Fruit fly (Drosophila melanogaster) whole organism, embryonic: ENCODE results near the gene nonA.

Source experiments
- Ada2b ChIP-seq: fragments of 200-800 bp; sonication (Bioruptor generic); IDR thresholded peaks from 2 replicates; pipeline ENCODE4 v1.3.6; 2022; ENCODE audit warnings: missing biosample characterization, missing genetic modification characterization
- B-H2 ChIP-seq: fragments of 200-800 bp; sonication (Bioruptor generic); optimal IDR thresholded peaks from 2 replicates; lab custom pipeline; 2018; ENCODE audit warnings: missing biosample characterization, mild to moderate bottlenecking, missing genetic modification characterization
- BEAF-32 ChIP-seq: fragments of 200-800 bp; sonication (Bioruptor generic); optimal IDR thresholded peaks from 3 replicates; lab custom pipeline; 2017; ENCODE audit warnings: missing biosample characterization, missing genetic modification characterization, mild to moderate bottlenecking, moderate library complexity, missing genetic modification reagents
- CG11504 ChIP-seq: fragments of 200-800 bp; sonication (Bioruptor generic); optimal IDR thresholded peaks from 3 replicates; lab custom pipeline; 2019; ENCODE audit warnings: missing biosample characterization, mild to moderate bottlenecking, missing genetic modification characterization, moderate library complexity
- CG12299 ChIP-seq: fragments of 200-800 bp; sonication (Bioruptor generic); optimal IDR thresholded peaks from 2 replicates; lab custom pipeline; 2018; ENCODE audit warnings: missing biosample characterization, mild to moderate bottlenecking, missing genetic modification characterization
- CG12659 ChIP-seq: fragments of 200-800 bp; sonication (Bioruptor generic); optimal IDR thresholded peaks from 3 replicates; lab custom pipeline; 2017; ENCODE audit warnings: mild to moderate bottlenecking, missing biosample characterization, missing genetic modification reagents, missing genetic modification characterization
- CG12744 ChIP-seq: fragments of 200-800 bp; sonication (Bioruptor generic); optimal IDR thresholded peaks from 2 replicates; lab custom pipeline; 2016; ENCODE audit warnings: missing biosample characterization, missing genetic modification characterization
- CG13287 ChIP-seq: fragments of 200-800 bp; sonication (Bioruptor generic); IDR thresholded peaks from 2 replicates; pipeline ENCODE4 v1.3.6; 2022; ENCODE audit warnings: missing biosample characterization, missing genetic modification characterization; ENCODE audit not compliant: partially characterized antibody
- CG15269 ChIP-seq: fragments of 200-800 bp; sonication (Bioruptor generic); optimal IDR thresholded peaks from 2 replicates; lab custom pipeline; 2018; ENCODE audit warnings: missing biosample characterization, mild to moderate bottlenecking, missing genetic modification characterization, moderate library complexity
- CG15601 ChIP-seq: fragments of 200-800 bp; sonication (Bioruptor generic); optimal IDR thresholded peaks from 3 replicates; lab custom pipeline; 2019; ENCODE audit warnings: missing biosample characterization, mild to moderate bottlenecking, missing genetic modification characterization, moderate library complexity
- CG1603 ChIP-seq: fragments of 200-800 bp; sonication (Bioruptor generic); optimal IDR thresholded peaks from 2 replicates; lab custom pipeline; 2019; ENCODE audit warnings: missing biosample characterization, mild to moderate bottlenecking, missing genetic modification characterization, moderate library complexity
- CG17361 ChIP-seq: fragments of 200-800 bp; sonication (Bioruptor generic); IDR thresholded peaks from 3 replicates; pipeline ENCODE4 v1.3.6; 2022; ENCODE audit warnings: missing biosample characterization, missing genetic modification characterization
- CG18011 ChIP-seq: fragments of 200-800 bp; sonication (Bioruptor generic); optimal IDR thresholded peaks from 2 replicates; lab custom pipeline; 2017; ENCODE audit warnings: missing biosample characterization, missing genetic modification characterization, mild to moderate bottlenecking, moderate library complexity, missing genotype
- CG2116 ChIP-seq: fragments of 200-800 bp; sonication (Bioruptor generic); optimal IDR thresholded peaks from 3 replicates; lab custom pipeline; 2018; ENCODE audit warnings: missing biosample characterization, mild to moderate bottlenecking, missing genetic modification characterization
- CG2889 ChIP-seq: fragments of 200-800 bp; sonication (Bioruptor generic); IDR thresholded peaks from 3 replicates; pipeline ENCODE4 v1.3.6; 2022; ENCODE audit warnings: missing biosample characterization, missing genetic modification characterization
- CG30020 ChIP-seq: fragments of 200-800 bp; optimal IDR thresholded peaks from 2 replicates; lab custom pipeline; 2019; ENCODE audit warnings: missing biosample characterization, mild to moderate bottlenecking, missing genetic modification characterization, moderate library complexity
- CG34224 ChIP-seq: fragments of 200-800 bp; sonication (Bioruptor generic); IDR thresholded peaks from 3 replicates; pipeline ENCODE4 v1.3.6; 2022; ENCODE audit warnings: missing biosample characterization, missing genetic modification characterization; ENCODE audit not compliant: partially characterized antibody
- CG4404 ChIP-seq: fragments of 200-800 bp; sonication (Bioruptor generic); IDR thresholded peaks from 2 replicates; pipeline ENCODE4 v1.3.6; 2022; ENCODE audit warnings: missing biosample characterization, missing genetic modification characterization
- CG7987 ChIP-seq: fragments of 200-800 bp; sonication (Bioruptor generic); optimal IDR thresholded peaks from 2 replicates; lab custom pipeline; 2018; ENCODE audit warnings: missing biosample characterization, mild to moderate bottlenecking, missing genetic modification characterization, moderate library complexity
- CG8089 ChIP-seq: fragments of 200-800 bp; sonication (Bioruptor generic); optimal IDR thresholded peaks from 3 replicates; lab custom pipeline; 2016; ENCODE audit warnings: missing biosample characterization, missing genetic modification characterization
- CG8765 ChIP-seq: fragments of 200-800 bp; sonication (Bioruptor generic); IDR thresholded peaks from 2 replicates; pipeline ENCODE4 v1.3.6; 2022; ENCODE audit warnings: missing biosample characterization, missing genetic modification characterization
- CG9797 ChIP-seq: fragments of 200-800 bp; sonication (Bioruptor generic); optimal IDR thresholded peaks from 3 replicates; lab custom pipeline; 2018; ENCODE audit warnings: missing biosample characterization, mild to moderate bottlenecking, missing genetic modification characterization
- CG9932 ChIP-seq: fragments of 200-800 bp; sonication (Bioruptor generic); IDR thresholded peaks from 2 replicates; pipeline ENCODE4 v1.3.6; 2022; ENCODE audit warnings: missing biosample characterization, missing genetic modification characterization
- Dip2 ChIP-seq: fragments of 200-800 bp; sonication (Bioruptor generic); IDR thresholded peaks from 2 replicates; pipeline ENCODE4 v1.3.6; 2022; ENCODE audit warnings: missing biosample characterization, missing genetic modification characterization
- Dp ChIP-seq: fragments of 200-800 bp; sonication (Bioruptor generic); optimal IDR thresholded peaks from 2 replicates; lab custom pipeline; 2018; ENCODE audit warnings: missing biosample characterization, mild to moderate bottlenecking, missing genetic modification characterization, moderate library complexity
- HLH4C ChIP-seq: fragments of 200-800 bp; sonication (Bioruptor generic); IDR thresholded peaks from 3 replicates; pipeline ENCODE4 v1.3.6; 2022; ENCODE audit warnings: missing biosample characterization, missing genetic modification characterization; ENCODE audit not compliant: partially characterized antibody
- MESR4 ChIP-seq: fragments of 200-800 bp; sonication (Bioruptor generic); optimal IDR thresholded peaks from 2 replicates; lab custom pipeline; 2018; ENCODE audit warnings: missing biosample characterization, mild to moderate bottlenecking, missing genetic modification characterization, moderate library complexity
- Med ChIP-seq: fragments of 200-800 bp; sonication (Bioruptor generic); peaks from one replicate; lab custom pipeline; 2016; ENCODE audit warnings: missing biosample characterization, missing genetic modification characterization, mild to moderate bottlenecking, inconsistent platforms, moderate library complexity
- Optix ChIP-seq: fragments of 200-800 bp; sonication (Bioruptor generic); IDR thresholded peaks from 3 replicates; pipeline ENCODE4 v1.3.6; 2022; ENCODE audit warnings: missing biosample characterization, missing genetic modification characterization
- Scr ChIP-seq: fragments of 200-800 bp; sonication (Bioruptor generic); IDR thresholded peaks from 2 replicates; pipeline ENCODE4 v1.3.6; 2022; ENCODE audit warnings: missing biosample characterization, missing genetic modification characterization; ENCODE audit not compliant: partially characterized antibody
- Sin3A ChIP-seq: fragments of >200 bp; optimal IDR thresholded peaks from 2 replicates; lab custom pipeline; 2018
- Spps ChIP-seq: fragments of 200-800 bp; sonication (Bioruptor generic); optimal IDR thresholded peaks from 2 replicates; lab custom pipeline; 2018; ENCODE audit warnings: missing biosample characterization, mild to moderate bottlenecking, missing genetic modification characterization
- bbx ChIP-seq: fragments of 200-800 bp; sonication (Bioruptor generic); IDR thresholded peaks from 2 replicates; pipeline ENCODE4 v1.3.6; 2022; ENCODE audit warnings: missing biosample characterization, missing genetic modification characterization; ENCODE audit not compliant: partially characterized antibody
- bigmax ChIP-seq: fragments of 200-800 bp; sonication (Bioruptor generic); optimal IDR thresholded peaks from 2 replicates; lab custom pipeline; 2018; ENCODE audit warnings: missing biosample characterization, mild to moderate bottlenecking, missing genetic modification characterization
- fd102C ChIP-seq: fragments of 200-800 bp; sonication (Bioruptor generic); optimal IDR thresholded peaks from 2 replicates; lab custom pipeline; 2018; ENCODE audit warnings: missing biosample characterization, mild to moderate bottlenecking, missing genetic modification characterization, moderate library complexity
- gcm2 ChIP-seq: fragments of 200-800 bp; sonication (Bioruptor generic); optimal IDR thresholded peaks from 2 replicates; lab custom pipeline; 2016; ENCODE audit warnings: missing biosample characterization, missing genetic modification characterization
- gfzf ChIP-seq: fragments of 200-800 bp; sonication (Bioruptor generic); optimal IDR thresholded peaks from 2 replicates; lab custom pipeline; 2016; ENCODE audit warnings: missing biosample characterization, mild to moderate bottlenecking, missing genetic modification characterization, moderate library complexity
- h ChIP-seq: fragments of >200 bp; optimal IDR thresholded peaks from 2 replicates; lab custom pipeline; 2017
- hkb ChIP-seq, 2 experiments: fragments of 200-800 bp in 1 of 2; fragments of >200 bp in 1 of 2; sonication (Bioruptor generic) in 1 of 2; IDR thresholded peaks in 1 of 2; optimal IDR thresholded peaks in 1 of 2; 2 replicates each; pipeline versions ENCODE4 v1.3.6 to Lab custom; 2017 to 2022; ENCODE audit warnings: missing biosample characterization in 1 of 2, missing genetic modification characterization in 1 of 2
- hth ChIP-seq: fragments of >200 bp; optimal IDR thresholded peaks from 2 replicates; lab custom pipeline; 2017; ENCODE audit warnings: inconsistent platforms
- kni ChIP-seq: fragments of 200-800 bp; sonication (Bioruptor generic); optimal IDR thresholded peaks from 3 replicates; lab custom pipeline; 2017; ENCODE audit warnings: mild to moderate bottlenecking, missing biosample characterization, missing genetic modification reagents, missing genetic modification characterization
- mld ChIP-seq: fragments of 200-800 bp; sonication (Bioruptor generic); IDR thresholded peaks from 3 replicates; pipeline ENCODE4 v1.3.6; 2022; ENCODE audit warnings: missing biosample characterization, missing genetic modification characterization; ENCODE audit not compliant: partially characterized antibody
- pfk ChIP-seq: fragments of 200-800 bp; sonication (Bioruptor generic); optimal IDR thresholded peaks from 2 replicates; lab custom pipeline; 2018; ENCODE audit warnings: missing biosample characterization, mild to moderate bottlenecking, missing genetic modification characterization, moderate library complexity
- sens-2 ChIP-seq: fragments of 200-800 bp; sonication (Bioruptor generic); IDR thresholded peaks from 2 replicates; pipeline ENCODE4 v1.3.6; 2022; ENCODE audit warnings: missing biosample characterization, missing genetic modification characterization
- sima ChIP-seq: fragments of 200-800 bp; sonication (Bioruptor generic); optimal IDR thresholded peaks from 2 replicates; lab custom pipeline; 2016; ENCODE audit warnings: missing biosample characterization, missing genetic modification characterization
- slbo ChIP-seq: fragments of 200-800 bp; sonication (Bioruptor generic); IDR thresholded peaks from 2 replicates; pipeline ENCODE4 v1.3.6; 2022; ENCODE audit warnings: missing biosample characterization, missing genetic modification characterization
- twi ChIP-seq: fragments of 200-800 bp; optimal IDR thresholded peaks from 2 replicates; lab custom pipeline; 2019; ENCODE audit warnings: missing biosample characterization, mild to moderate bottlenecking, missing genetic modification characterization, moderate library complexity
- vfl ChIP-seq: fragments of 200-800 bp; sonication (Bioruptor generic); optimal IDR thresholded peaks from 2 replicates; lab custom pipeline; 2016; ENCODE audit warnings: missing biosample characterization, missing genetic modification characterization

nonA gene

dm6 chrX:16331562-16332233 lies 29.7 kb upstream of the nonA start (continued):
- peak; percentile 24 for TF ChIP-seq Dp (GFP tag; lab: Kevin White, UChicago)
- TF ChIP-seq Med, result peak; percentile 60
- TF ChIP-seq pfk (GFP tag; lab: Kevin White, UChicago), result peak; percentile 95
- TF ChIP-seq hth (lab: Kevin White, UChicago), result no peak
- peak; percentile 87 for TF ChIP-seq bbx (GFP tag; lab: Robert Waterston, UW)
- peak; percentile 53 for TF ChIP-seq CG2116 (GFP tag; lab: Kevin White, UChicago)
- TF ChIP-seq Sin3A, result peak; percentile 21
- TF ChIP-seq B-H2 (GFP tag; lab: Kevin White, UChicago), result peak; percentile 24
- TF ChIP-seq gfzf (GFP tag; lab: Kevin White, UChicago), result peak; percentile 51
- peak; percentile 92 for TF ChIP-seq CG30020 (tag; lab: Kevin White, UChicago)
- TF ChIP-seq MESR4 (GFP tag; lab: Kevin White, UChicago), result peak; percentile 63
- peak; percentile 84 for TF ChIP-seq CG13287 (GFP tag; lab: Robert Waterston, UW)
- TF ChIP-seq CG1603, result peak; percentile 59
- peak; percentile 86 for TF ChIP-seq Scr (GFP tag; lab: Robert Waterston, UW)
- no peak for TF ChIP-seq CG15269
- TF ChIP-seq sens-2, result no peak
- TF ChIP-seq kni (GFP tag; lab: Kevin White, UChicago), result peak; percentile 14
- TF ChIP-seq CG34224 (GFP tag; lab: Robert Waterston, UW), result peak; percentile 78
- TF ChIP-seq CG18011 (GFP tag; lab: Kevin White, UChicago), result no peak
- TF ChIP-seq CG9797, result peak; percentile 72
- TF ChIP-seq hkb (optimal IDR thresholded peaks at IDR 0.05; lab: Kevin White, UChicago), result no peak
- no peak for TF ChIP-seq hkb (GFP tag; IDR thresholded peaks at IDR 0.05; lab: Robert Waterston, UW)
- TF ChIP-seq mld (GFP tag; lab: Robert Waterston, UW), result peak; percentile 60; the same call in 1 of the 3 replicates
- TF ChIP-seq CG2889, result no peak
- peak; percentile 39 for TF ChIP-seq CG12659 (GFP tag; lab: Kevin White, UChicago)
- peak; percentile 68 for TF ChIP-seq HLH4C
- peak; percentile 40 for TF ChIP-seq CG15601
- TF ChIP-seq BEAF-32, result peak; percentile 86
- TF ChIP-seq, all 482 proteins: peak for 74

- TF ChIP-seq CG12744 (peak; percentile 91), Spps (tag; lab: Kevin White, UChicago) (peak; percentile 93), gcm2 (peak; percentile 86), slbo (GFP tag; lab: Robert Waterston, UW) (peak; percentile 90), CG4404 (GFP tag; lab: Robert Waterston, UW) (peak; percentile 92), twi (tag; lab: Kevin White, UChicago) (peak; percentile 94), Dip2 (GFP tag; lab: Robert Waterston, UW) (no peak; the same call in 1 of the 2 replicates), h (lab: Kevin White, UChicago) (no peak), CG9932 (GFP tag; lab: Robert Waterston, UW) (peak; percentile 88), CG17361 (GFP tag; lab: Robert Waterston, UW) (peak; percentile 98), CG8089 (GFP tag; lab: Kevin White, UChicago) (peak; percentile 90), sima (GFP tag; lab: Kevin White, UChicago) (peak; percentile 93), Optix (GFP tag; lab: Robert Waterston, UW) (peak; percentile 91), vfl (GFP tag; lab: Kevin White, UChicago) (peak; percentile 93), CG12299 (tag; lab: Kevin White, UChicago) (peak; percentile 96), fd102C (GFP tag; lab: Kevin White, UChicago) (peak; percentile 65), CG34224 (GFP tag; lab: Robert Waterston, UW) (no peak), bigmax (GFP tag; lab: Kevin White, UChicago) (peak; percentile 61), CG8765 (GFP tag; lab: Robert Waterston, UW) (peak; percentile 85), Ada2b (peak; percentile 88), CG7987 (GFP tag; lab: Kevin White, UChicago) (peak; percentile 92), CG11504 (tag; lab: Kevin White, UChicago) (peak; percentile 97)
These were observed 28.6 kb upstream of the nonA start for dm6 chrX:16332615-16333288.
